Fruit fly (Drosophila melanogaster) whole organism, embryonic: ENCODE results near the gene RpL4.

Experiments
- Bteb2 ChIP-seq: fragments of 200-800 bp; sonication (Bioruptor generic); optimal IDR thresholded peaks from 2 replicates; lab custom pipeline; 2016; ENCODE audit warnings: missing biosample characterization, missing genetic modification characterization
- CG10654 ChIP-seq: fragments of 200-800 bp; sonication (Bioruptor generic); optimal IDR thresholded peaks from 2 replicates; lab custom pipeline; 2016; ENCODE audit warnings: missing biosample characterization, missing genetic modification characterization
- CG12219 ChIP-seq: fragments of 200-800 bp; sonication (Bioruptor generic); optimal IDR thresholded peaks from 3 replicates; lab custom pipeline; 2018; ENCODE audit warnings: missing biosample characterization, mild to moderate bottlenecking, missing genetic modification characterization
- CG13287 ChIP-seq: fragments of 200-800 bp; sonication (Bioruptor generic); IDR thresholded peaks from 2 replicates; pipeline ENCODE4 v1.3.6; 2022; ENCODE audit warnings: missing biosample characterization, missing genetic modification characterization; ENCODE audit not compliant: partially characterized antibody
- CG14860 ChIP-seq: fragments of 200-800 bp; sonication (Bioruptor generic); IDR thresholded peaks from 3 replicates; pipeline ENCODE4 v1.3.6; 2022; ENCODE audit warnings: missing biosample characterization, missing genetic modification characterization; ENCODE audit not compliant: partially characterized antibody
- CG15479 ChIP-seq: fragments of 200-800 bp; sonication (Bioruptor generic); optimal IDR thresholded peaks from 3 replicates; lab custom pipeline; 2019; ENCODE audit warnings: missing biosample characterization, mild to moderate bottlenecking, missing genetic modification characterization, moderate library complexity
- CG1603 ChIP-seq: fragments of 200-800 bp; sonication (Bioruptor generic); optimal IDR thresholded peaks from 2 replicates; lab custom pipeline; 2019; ENCODE audit warnings: missing biosample characterization, mild to moderate bottlenecking, missing genetic modification characterization, moderate library complexity
- CG16815 ChIP-seq: fragments of 200-800 bp; sonication (Bioruptor generic); optimal IDR thresholded peaks from 3 replicates; lab custom pipeline; 2017; ENCODE audit warnings: missing biosample characterization, mild to moderate bottlenecking, missing genetic modification characterization
- CG17186 ChIP-seq: fragments of 200-800 bp; sonication (Bioruptor generic); optimal IDR thresholded peaks from 3 replicates; lab custom pipeline; 2017; ENCODE audit warnings: missing biosample characterization, missing genetic modification reagents, missing genetic modification characterization
- CG17359 ChIP-seq: fragments of 200-800 bp; sonication (Bioruptor generic); optimal IDR thresholded peaks from 3 replicates; lab custom pipeline; 2018; ENCODE audit warnings: missing biosample characterization, mild to moderate bottlenecking, missing genetic modification characterization, moderate library complexity
- CG17829 ChIP-seq: fragments of 200-800 bp; optimal IDR thresholded peaks from 2 replicates; lab custom pipeline; 2019; ENCODE audit warnings: missing biosample characterization, mild to moderate bottlenecking, missing genetic modification characterization, moderate library complexity
- CG17912 ChIP-seq: fragments of 200-800 bp; sonication (Bioruptor generic); optimal IDR thresholded peaks from 2 replicates; lab custom pipeline; 2018; ENCODE audit warnings: missing biosample characterization, mild to moderate bottlenecking, missing genetic modification characterization
- CG34224 ChIP-seq: fragments of 200-800 bp; sonication (Bioruptor generic); IDR thresholded peaks from 3 replicates; pipeline ENCODE4 v1.3.6; 2022; ENCODE audit warnings: missing biosample characterization, missing genetic modification characterization; ENCODE audit not compliant: partially characterized antibody
- CG3995 ChIP-seq: fragments of 200-800 bp; sonication (Bioruptor generic); optimal IDR thresholded peaks from 3 replicates; lab custom pipeline; 2016; ENCODE audit warnings: missing biosample characterization, missing genetic modification characterization
- CG4282 ChIP-seq: fragments of 200-800 bp; sonication (Bioruptor generic); optimal IDR thresholded peaks from 2 replicates; lab custom pipeline; 2016; ENCODE audit warnings: missing biosample characterization, missing genetic modification characterization
- CG4707 ChIP-seq: fragments of 200-800 bp; sonication (Bioruptor generic); optimal IDR thresholded peaks from 2 replicates; lab custom pipeline; 2018; ENCODE audit warnings: missing biosample characterization, mild to moderate bottlenecking, missing genetic modification characterization, moderate library complexity
- CG4854 ChIP-seq: fragments of 200-800 bp; sonication (Bioruptor generic); optimal IDR thresholded peaks from 2 replicates; lab custom pipeline; 2016; ENCODE audit warnings: missing biosample characterization, missing genetic modification characterization, inconsistent platforms
- CG6254 ChIP-seq: fragments of 200-800 bp; sonication (Bioruptor generic); optimal IDR thresholded peaks from 3 replicates; lab custom pipeline; 2017; ENCODE audit warnings: mild to moderate bottlenecking, missing biosample characterization, missing genetic modification reagents, missing genetic modification characterization
- CG8290 ChIP-seq, 3 experiments: fragments of 200-800 bp; sonication (Bioruptor generic); optimal IDR thresholded peaks; 2 replicates each; lab custom pipeline; 2016 to 2019; ENCODE audit warnings: missing biosample characterization in 3 of 3, missing genetic modification characterization in 3 of 3, mild to moderate bottlenecking in 2 of 3, moderate library complexity in 1 of 3
- Deaf1 ChIP-seq: fragments of 200-800 bp; optimal IDR thresholded peaks from 3 replicates; lab custom pipeline; 2019; ENCODE audit warnings: missing biosample characterization, mild to moderate bottlenecking, missing genetic modification characterization, moderate library complexity
- Dip3 ChIP-seq: fragments of 200-800 bp; sonication (Bioruptor generic); optimal IDR thresholded peaks from 3 replicates; lab custom pipeline; 2016; ENCODE audit warnings: missing biosample characterization, missing genetic modification characterization
- Gsc ChIP-seq: fragments of 200-800 bp; sonication (Bioruptor generic); IDR thresholded peaks from 2 replicates; pipeline ENCODE4 v1.3.6; 2022; ENCODE audit warnings: missing biosample characterization, missing genetic modification characterization
- HmgZ ChIP-seq: fragments of 200-800 bp; sonication (Bioruptor generic); optimal IDR thresholded peaks from 2 replicates; lab custom pipeline; 2018; ENCODE audit warnings: missing biosample characterization, mild to moderate bottlenecking, missing genetic modification characterization
- Jarid2 ChIP-seq: fragments of 200-800 bp; sonication (Bioruptor generic); optimal IDR thresholded peaks from 3 replicates; lab custom pipeline; 2017; ENCODE audit warnings: mild to moderate bottlenecking, missing biosample characterization, missing genetic modification reagents, missing genetic modification characterization
- Lhr ChIP-seq: fragments of 200-800 bp; sonication (Bioruptor generic); optimal IDR thresholded peaks from 3 replicates; lab custom pipeline; 2017; ENCODE audit warnings: mild to moderate bottlenecking, missing biosample characterization, missing genetic modification reagents, missing genetic modification characterization
- MBD-R2 ChIP-seq: fragments of 200-800 bp; sonication (Bioruptor generic); IDR thresholded peaks from 2 replicates; pipeline ENCODE4 v1.3.6; 2022; ENCODE audit warnings: missing biosample characterization, missing genetic modification characterization
- Med ChIP-seq: fragments of 200-800 bp; sonication (Bioruptor generic); peaks from one replicate; lab custom pipeline; 2016; ENCODE audit warnings: missing biosample characterization, missing genetic modification characterization, mild to moderate bottlenecking, inconsistent platforms, moderate library complexity
- Side ChIP-seq: fragments of 200-800 bp; sonication (Bioruptor generic); optimal IDR thresholded peaks from 2 replicates; lab custom pipeline; 2016; ENCODE audit warnings: missing biosample characterization, missing genetic modification characterization
- YL-1 ChIP-seq: fragments of 200-800 bp; sonication (Bioruptor generic); optimal IDR thresholded peaks from 3 replicates; lab custom pipeline; 2017; ENCODE audit warnings: missing biosample characterization, mild to moderate bottlenecking, missing genetic modification characterization
- amos ChIP-seq: fragments of 200-800 bp; sonication (Bioruptor generic); IDR thresholded peaks from 2 replicates; pipeline ENCODE4 v1.3.6; 2022; ENCODE audit warnings: missing biosample characterization, missing genetic modification characterization; ENCODE audit not compliant: partially characterized antibody
- ato ChIP-seq: fragments of 200-800 bp; sonication (Bioruptor generic); IDR thresholded peaks from 2 replicates; pipeline ENCODE4 v1.3.6; 2022; ENCODE audit warnings: missing biosample characterization, missing genetic modification characterization; ENCODE audit not compliant: partially characterized antibody
- bab2 ChIP-seq: fragments of 200-800 bp; sonication (Bioruptor generic); optimal IDR thresholded peaks from 2 replicates; lab custom pipeline; 2016; ENCODE audit warnings: missing biosample characterization, missing genetic modification characterization
- crc ChIP-seq: fragments of 200-800 bp; sonication (Bioruptor generic); optimal IDR thresholded peaks from 2 replicates; lab custom pipeline; 2016; ENCODE audit warnings: missing biosample characterization, missing genetic modification characterization
- exex ChIP-seq: fragments of 200-800 bp; sonication (Bioruptor generic); optimal IDR thresholded peaks from 4 replicates; lab custom pipeline; 2018; ENCODE audit warnings: missing biosample characterization, mild to moderate bottlenecking, missing genetic modification characterization, moderate library complexity
- fu2 ChIP-seq: fragments of 200-800 bp; sonication (Bioruptor generic); optimal IDR thresholded peaks from 2 replicates; lab custom pipeline; 2016; ENCODE audit warnings: missing biosample characterization, missing genetic modification characterization
- gfzf ChIP-seq: fragments of 200-800 bp; sonication (Bioruptor generic); optimal IDR thresholded peaks from 2 replicates; lab custom pipeline; 2016; ENCODE audit warnings: missing biosample characterization, mild to moderate bottlenecking, missing genetic modification characterization, moderate library complexity
- inv ChIP-seq: fragments of 200-800 bp; sonication (Bioruptor generic); IDR thresholded peaks from 2 replicates; pipeline ENCODE4 v1.3.6; 2022; ENCODE audit warnings: missing biosample characterization, missing genetic modification characterization; ENCODE audit not compliant: partially characterized antibody
- klu ChIP-seq: fragments of 200-800 bp; sonication (Bioruptor generic); IDR thresholded peaks from 2 replicates; pipeline ENCODE4 v1.3.6; 2022; ENCODE audit warnings: missing biosample characterization, missing genetic modification characterization
- kni ChIP-seq: fragments of 200-800 bp; sonication (Bioruptor generic); optimal IDR thresholded peaks from 3 replicates; lab custom pipeline; 2017; ENCODE audit warnings: mild to moderate bottlenecking, missing biosample characterization, missing genetic modification reagents, missing genetic modification characterization
- luna ChIP-seq: fragments of 200-800 bp; sonication (Bioruptor generic); optimal IDR thresholded peaks from 2 replicates; lab custom pipeline; 2016; ENCODE audit warnings: missing biosample characterization, missing genetic modification characterization
- nerfin-1 ChIP-seq: fragments of 200-800 bp; sonication (Bioruptor generic); optimal IDR thresholded peaks from 3 replicates; lab custom pipeline; 2019; ENCODE audit warnings: missing biosample characterization, mild to moderate bottlenecking, missing genetic modification characterization, moderate library complexity
- nerfin-2 ChIP-seq: fragments of 200-800 bp; sonication (Bioruptor generic); IDR thresholded peaks from 2 replicates; pipeline ENCODE4 v1.3.6; 2022; ENCODE audit warnings: missing biosample characterization, missing genetic modification characterization; ENCODE audit not compliant: partially characterized antibody
- pzg ChIP-seq: fragments of 200-800 bp; sonication (Bioruptor generic); optimal IDR thresholded peaks from 3 replicates; lab custom pipeline; 2018; ENCODE audit warnings: missing biosample characterization, mild to moderate bottlenecking, missing genetic modification characterization, moderate library complexity
- ro ChIP-seq: fragments of 200-800 bp; sonication (Bioruptor generic); IDR thresholded peaks from 2 replicates; pipeline ENCODE4 v1.3.6; 2022; ENCODE audit warnings: missing biosample characterization, missing genetic modification characterization
- sug ChIP-seq: fragments of 200-800 bp; optimal IDR thresholded peaks from 2 replicates; lab custom pipeline; 2019; ENCODE audit warnings: missing biosample characterization, mild to moderate bottlenecking, missing genetic modification characterization, moderate library complexity
- zfh1 ChIP-seq: fragments of 200-800 bp; sonication (Bioruptor generic); IDR thresholded peaks from 3 replicates; pipeline ENCODE4 v1.3.6; 2022; ENCODE audit warnings: missing biosample characterization, missing genetic modification characterization

RpL4 gene

DNA sequence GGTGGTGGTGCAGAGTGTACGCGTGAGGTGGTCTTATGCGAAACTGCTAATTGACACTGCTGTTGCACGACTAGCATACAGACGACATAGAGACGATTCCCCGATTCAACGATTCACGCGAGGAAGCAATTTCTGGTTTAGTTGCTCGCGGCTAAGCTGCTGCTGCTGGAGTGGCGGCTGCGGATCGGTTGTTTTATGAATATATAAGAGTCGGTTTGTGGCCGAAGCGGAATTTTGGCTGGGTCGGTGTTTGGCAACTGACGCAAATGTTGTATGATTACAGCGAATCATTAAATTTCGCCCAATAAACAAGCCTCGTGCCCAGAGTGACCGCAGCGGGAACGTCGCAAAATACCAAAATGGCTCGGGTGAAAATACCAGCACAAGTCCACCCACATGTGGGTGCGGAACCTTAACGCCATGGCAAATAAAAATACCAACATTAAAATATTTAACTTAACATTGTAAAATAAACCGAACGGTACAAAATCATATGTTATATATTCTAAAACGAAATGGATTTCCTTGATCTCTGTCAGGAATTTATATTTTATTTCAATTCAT lies 25.1 kb downstream of the RpL4 start, which contains the start of gene mfrn (continued):
- TF ChIP-seq CG14860 (GFP tag; lab: Robert Waterston, UW) (no peak), CG17186 (GFP tag; lab: Kevin White, UChicago) (no peak), CG3995 (no peak), CG15479 (GFP tag; lab: Kevin White, UChicago) (peak; percentile 36), ato (GFP tag; lab: Robert Waterston, UW) (no peak), CG34224 (GFP tag; lab: Robert Waterston, UW) (peak; percentile 29; the same call in 1 of the 3 replicates), CG12219 (no peak), CG4707 (GFP tag; lab: Kevin White, UChicago) (no peak), CG13287 (peak; percentile 26; the same call in 1 of the 2 replicates), bab2 (GFP tag; lab: Kevin White, UChicago) (no peak), fu2 (GFP tag; lab: Kevin White, UChicago) (no peak), CG8290 (GFP tag; optimal IDR thresholded peaks at IDR 0.05; lab: Kevin White, UChicago) (no peak), CG8290 (tag; optimal IDR thresholded peaks at IDR 0.05; lab: Kevin White, UChicago) (peak in 1 of 2 experiments; percentile 35), Jarid2 (GFP tag; lab: Kevin White, UChicago) (peak; percentile 22), ro (GFP tag; lab: Robert Waterston, UW) (no peak), CG16815 (GFP tag; lab: Kevin White, UChicago) (no peak), CG4282 (GFP tag; lab: Kevin White, UChicago) (no peak), CG1603 (tag; lab: Kevin White, UChicago) (peak; percentile 49), kni (GFP tag; lab: Kevin White, UChicago) (no peak), CG6254 (GFP tag; lab: Kevin White, UChicago) (no peak), amos (peak; percentile 26; the same call in 1 of the 2 replicates), nerfin-1 (tag; lab: Kevin White, UChicago) (no peak), luna (GFP tag; lab: Kevin White, UChicago) (no peak), Gsc (GFP tag; lab: Robert Waterston, UW) (no peak), CG17359 (tag; lab: Kevin White, UChicago) (no peak), exex (tag; lab: Kevin White, UChicago) (no peak), CG17912 (GFP tag; lab: Kevin White, UChicago) (no peak), CG17829 (tag; lab: Kevin White, UChicago) (no peak), HmgZ (tag; lab: Kevin White, UChicago) (peak; percentile 30), Dip3 (no peak), CG4854 (GFP tag; lab: Kevin White, UChicago) (no peak), CG10654 (no peak), Bteb2 (GFP tag; lab: Kevin White, UChicago) (no peak), sug (tag; lab: Kevin White, UChicago) (no peak), Med (GFP tag; lab: Kevin White, UChicago) (peak; percentile 69), nerfin-2 (GFP tag; lab: Robert Waterston, UW) (0 out of 2 replicates have a peak, but pooled peaks have one; percentile 20), Side (no peak), gfzf (GFP tag; lab: Kevin White, UChicago) (peak; percentile 84), crc (GFP tag; lab: Kevin White, UChicago) (no peak), Deaf1 (tag; lab: Kevin White, UChicago) (peak; percentile 49), YL-1 (GFP tag; lab: Kevin White, UChicago) (peak; percentile 57), zfh1 (GFP tag; lab: Robert Waterston, UW) (0 out of 3 replicates have a peak, but pooled peaks have one; percentile 14), inv (GFP tag; lab: Robert Waterston, UW) (peak; percentile 19; the same call in 1 of the 2 replicates), MBD-R2 (GFP tag; lab: Robert Waterston, UW) (peak; percentile 47), klu (GFP tag; lab: Robert Waterston, UW) (peak; percentile 16; the same call in 1 of the 2 replicates), Lhr (GFP tag; lab: Kevin White, UChicago) (no peak), pzg (GFP tag; lab: Kevin White, UChicago) (peak; percentile 68)
